Worm (Caenorhabditis elegans): Measurements from ENCODE around the gene F08F1.9.

F08F1.9 gene

ce11 chrX:8378312-8378711 is 32.3 kb downstream of the F08F1.9 start, which contains the start of gene tbc-18:
Gene tbc-18 (plus strand): TSS chrX:8378557.
- peak; percentile 34 for TF ChIP-seq F13C5.2 (tag; optimal IDR thresholded peaks at IDR 0.05)
- TF ChIP-seq flt-1 (GFP tag; IDR thresholded peaks at IDR 0.05), result no peak
- no peak for TF ChIP-seq ceh-36 (tag; optimal IDR thresholded peaks at IDR 0.05)
- no peak for TF ChIP-seq ets-7 (tag; optimal IDR thresholded peaks at IDR 0.05)

DNA sequence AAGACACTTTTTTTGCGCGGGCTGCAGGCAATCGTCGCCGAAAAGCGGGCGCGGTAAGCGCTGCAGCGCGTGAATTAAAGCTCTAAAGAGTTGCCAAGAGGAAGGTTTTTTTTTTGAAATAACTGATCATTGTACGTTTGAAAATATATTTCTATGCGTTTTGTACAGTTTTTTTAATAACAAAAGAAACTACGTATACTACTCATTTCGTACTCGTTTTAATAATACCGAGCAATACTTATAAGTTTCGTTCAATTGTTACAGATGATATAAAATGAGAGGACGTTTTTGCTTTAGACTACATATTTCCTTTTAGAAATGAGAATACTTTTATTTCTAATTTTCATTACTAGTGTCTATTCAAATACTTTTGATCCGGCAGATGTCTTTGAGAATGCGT is 38.7 kb downstream of the F08F1.9 start, which contains the start of gene nep-15:
TSS of gene nep-15 (plus strand) at position 301 of the 400 bp plus-strand sequence.
- TF ChIP-seq hmg-4 (GFP tag; optimal IDR thresholded peaks at IDR 0.05), result no peak
- no peak for TF ChIP-seq B0310.2 (tag; optimal IDR thresholded peaks at IDR 0.05)
- TF ChIP-seq aly-1 (tag; optimal IDR thresholded peaks at IDR 0.05), result no peak
- TF ChIP-seq tbx-37 (GFP tag; conservative IDR thresholded peaks at IDR 0.05), result no peak

DNA sequence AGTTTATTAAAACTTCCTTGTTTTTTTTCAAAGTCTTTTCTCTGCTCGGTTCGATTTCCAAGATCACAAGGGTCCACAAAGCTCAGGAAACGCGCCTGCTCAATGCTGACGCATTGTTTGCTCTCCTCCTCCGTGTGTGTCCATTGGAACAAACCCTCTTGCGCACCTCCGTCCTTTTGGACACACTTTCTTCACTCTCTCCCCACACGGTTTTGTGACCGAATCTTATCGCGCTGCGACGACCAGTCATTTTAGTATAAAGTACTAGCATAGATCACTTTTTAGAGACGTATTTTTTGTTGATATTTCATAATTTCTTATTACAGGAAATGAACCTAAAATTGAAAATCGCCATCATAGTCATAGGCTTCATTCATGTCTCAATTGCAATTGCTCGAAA is 42.4 kb downstream of the F08F1.9 start:
- TF ChIP-seq flt-1 (GFP tag; IDR thresholded peaks at IDR 0.05) (peak; percentile 10; the same call in 1 of the 2 replicates), tbx-11 (GFP tag; IDR thresholded peaks at IDR 0.05) (no peak), F13C5.2 (tag; optimal IDR thresholded peaks at IDR 0.05) (peak; percentile 34), aly-1 (tag; optimal IDR thresholded peaks at IDR 0.05) (peak; percentile 48), sea-1 (GFP tag; conservative IDR thresholded peaks at IDR 0.05) (no peak)

DNA sequence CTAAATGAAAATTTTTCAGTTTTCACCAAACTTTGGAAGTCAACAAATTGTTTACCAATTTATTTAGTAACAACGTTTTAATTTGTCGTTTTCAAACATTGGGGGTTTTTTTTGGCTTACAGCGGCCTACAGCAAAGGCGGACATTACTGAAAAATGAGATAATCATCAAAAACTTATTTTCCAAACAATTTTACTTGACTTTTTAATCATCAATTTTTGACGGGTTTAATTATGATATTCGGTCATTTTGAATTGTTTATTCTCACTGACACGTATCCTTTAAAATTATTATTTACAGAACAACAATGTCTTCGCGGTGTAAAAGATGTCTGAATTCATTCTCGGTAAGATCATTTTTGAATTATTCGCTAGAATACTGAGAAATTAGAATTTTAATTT is 43.1 kb downstream of the F08F1.9 start, which contains the start of gene F40B5.2:
TSS of gene F40B5.2 (plus strand) at position 301 of the 400 bp plus-strand sequence.
- TF ChIP-seq hmbx-1 (tag; optimal IDR thresholded peaks at IDR 0.05), result no peak
- TF ChIP-seq ceh-36 (tag; optimal IDR thresholded peaks at IDR 0.05), result no peak
- TF ChIP-seq aly-1 (tag; optimal IDR thresholded peaks at IDR 0.05), result no peak
- TF ChIP-seq tra-4 (tag; optimal IDR thresholded peaks at IDR 0.05), result no peak
- TF ChIP-seq B0310.2 (tag; optimal IDR thresholded peaks at IDR 0.05), result no peak
- TF ChIP-seq tbx-37 (GFP tag; conservative IDR thresholded peaks at IDR 0.05), result no peak
- no peak for TF ChIP-seq sea-1 (GFP tag; conservative IDR thresholded peaks at IDR 0.05)
- no peak for TF ChIP-seq ceh-13 (GFP tag; optimal IDR thresholded peaks at IDR 0.05)
- TF ChIP-seq ets-7 (tag; optimal IDR thresholded peaks at IDR 0.05), result no peak
- no peak for TF ChIP-seq pes-1 (GFP tag; IDR thresholded peaks at IDR 0.05)
- TF ChIP-seq F13C5.2 (tag; optimal IDR thresholded peaks at IDR 0.05), result no peak
- TF ChIP-seq hmg-4 (GFP tag; optimal IDR thresholded peaks at IDR 0.05), result no peak
- TF ChIP-seq scrt-1 (GFP tag; IDR thresholded peaks at IDR 0.05), result no peak
- no peak for TF ChIP-seq hnd-1 (tag; optimal IDR thresholded peaks at IDR 0.05)
- TF ChIP-seq tbx-11 (GFP tag; IDR thresholded peaks at IDR 0.05), result no peak
- TF ChIP-seq ama-1 (optimal IDR thresholded peaks at IDR 0.05), result no peak
- TF ChIP-seq flt-1 (GFP tag; IDR thresholded peaks at IDR 0.05), result no peak

DNA sequence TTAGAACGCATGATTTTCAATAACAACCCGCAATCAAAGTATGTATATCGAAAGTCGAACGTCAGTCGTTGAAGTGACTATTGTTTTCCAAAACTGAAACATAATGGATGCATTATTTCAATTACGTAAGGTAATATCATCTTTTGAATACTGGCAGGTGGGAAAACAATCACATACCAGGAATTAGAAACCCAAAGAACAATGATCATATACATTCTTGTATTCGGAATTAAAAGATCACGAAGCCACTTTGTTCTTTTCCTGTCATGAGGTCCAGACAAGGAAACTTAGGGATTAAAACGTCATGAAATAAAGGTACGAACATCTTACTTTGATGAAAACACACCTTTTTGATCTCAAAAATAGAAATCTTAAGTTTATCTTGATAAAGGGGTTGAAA is 48.3 kb downstream of the F08F1.9 start:
- TF ChIP-seq ets-7 (tag; optimal IDR thresholded peaks at IDR 0.05) (no peak), hmbx-1 (tag; optimal IDR thresholded peaks at IDR 0.05) (no peak), tbx-37 (GFP tag; conservative IDR thresholded peaks at IDR 0.05) (no peak), scrt-1 (GFP tag; IDR thresholded peaks at IDR 0.05) (no peak), sea-1 (GFP tag; conservative IDR thresholded peaks at IDR 0.05) (no peak), ceh-36 (tag; optimal IDR thresholded peaks at IDR 0.05) (no peak), hmg-4 (GFP tag; optimal IDR thresholded peaks at IDR 0.05) (no peak), ceh-13 (GFP tag; optimal IDR thresholded peaks at IDR 0.05) (no peak)
